Worm (Caenorhabditis elegans) whole organism, late embryonic: ENCODE results near the gene F29B9.5.

ENCODE experiments used
- C08G9.2 ChIP-seq: sonication (generic microtip); optimal IDR thresholded peaks from 2 replicates; lab custom pipeline; 2016; ENCODE audit warnings: mild to moderate bottlenecking, missing genetic modification characterization, moderate library complexity, missing compliant biosample characterization
- C38D4.7 ChIP-seq: fragments of 200-800 bp; sonication (Bioruptor generic); optimal IDR thresholded peaks from 2 replicates; lab custom pipeline; 2018; ENCODE audit warnings: mild to moderate bottlenecking, missing genetic modification characterization, moderate library complexity, missing compliant biosample characterization
- F13H6.1 ChIP-seq: sonication (generic microtip); optimal IDR thresholded peaks from 2 replicates; lab custom pipeline; 2016; ENCODE audit warnings: missing genetic modification characterization, missing compliant biosample characterization
- K09A11.1 ChIP-seq: sonication (generic microtip); optimal IDR thresholded peaks from 2 replicates; lab custom pipeline; 2017; ENCODE audit warnings: antibody characterized with exemption, mild to moderate bottlenecking, missing genetic modification characterization, missing compliant biosample characterization; ENCODE audit not compliant: insufficient read depth
- Y22D7AL.16 ChIP-seq: sonication (generic microtip); optimal IDR thresholded peaks from 2 replicates; lab custom pipeline; 2016; ENCODE audit warnings: missing genetic modification characterization, missing compliant biosample characterization
- ahr-1 ChIP-seq: sonication (generic microtip); optimal IDR thresholded peaks from 2 replicates; lab custom pipeline; 2016; ENCODE audit warnings: missing genetic modification characterization, missing compliant biosample characterization
- ama-1 ChIP-seq: fragments of 150-350 bp; optimal IDR thresholded peaks from 2 replicates; lab custom pipeline; 2014
- ceh-14 ChIP-seq: sonication (generic microtip); optimal IDR thresholded peaks from 2 replicates; lab custom pipeline; 2016; ENCODE audit warnings: missing genotype, missing genetic modification characterization, missing compliant biosample characterization
- ceh-18 ChIP-seq: sonication (generic microtip); optimal IDR thresholded peaks from 2 replicates; lab custom pipeline; 2016; ENCODE audit warnings: missing genetic modification characterization, missing compliant biosample characterization
- ceh-30 ChIP-seq: fragments of 150-350 bp; optimal IDR thresholded peaks from 2 replicates; lab custom pipeline; 2014; ENCODE audit warnings: missing biosample characterization, missing genetic modification characterization
- ceh-31 ChIP-seq: sonication (generic microtip); optimal IDR thresholded peaks from 2 replicates; lab custom pipeline; 2016; ENCODE audit warnings: missing genetic modification characterization, missing compliant biosample characterization
- ceh-34 ChIP-seq: sonication (generic microtip); optimal IDR thresholded peaks from 2 replicates; lab custom pipeline; 2016; ENCODE audit warnings: mild to moderate bottlenecking, missing genetic modification characterization, missing compliant biosample characterization
- ceh-48 ChIP-seq: sonication (generic microtip); optimal IDR thresholded peaks from 2 replicates; lab custom pipeline; 2016; ENCODE audit warnings: missing genetic modification characterization, inconsistent platforms, missing compliant biosample characterization
- dmd-4 ChIP-seq: sonication (generic microtip); optimal IDR thresholded peaks from 2 replicates; lab custom pipeline; 2016; ENCODE audit warnings: borderline replicate concordance, missing genetic modification characterization, missing compliant biosample characterization
- elt-2 ChIP-seq: sonication (generic microtip); optimal IDR thresholded peaks from 2 replicates; lab custom pipeline; 2016; ENCODE audit warnings: missing genetic modification reagents, missing genetic modification characterization, missing compliant biosample characterization
- elt-4 ChIP-seq: sonication (generic microtip); optimal IDR thresholded peaks from 2 replicates; lab custom pipeline; 2016; ENCODE audit warnings: missing genetic modification characterization, missing compliant biosample characterization
- eyg-1 ChIP-seq: sonication (generic microtip); optimal IDR thresholded peaks from 2 replicates; lab custom pipeline; 2016; ENCODE audit warnings: missing genotype, missing genetic modification characterization, missing compliant biosample characterization
- fax-1 ChIP-seq: sonication (generic microtip); optimal IDR thresholded peaks from 2 replicates; lab custom pipeline; 2016; ENCODE audit warnings: missing genotype, missing genetic modification characterization, missing compliant biosample characterization
- fkh-10 ChIP-seq: fragments of 150-350 bp; optimal IDR thresholded peaks from 2 replicates; lab custom pipeline; 2014; ENCODE audit warnings: missing biosample characterization, missing genetic modification reagents, missing genetic modification characterization
- hlh-6 ChIP-seq: sonication (generic microtip); optimal IDR thresholded peaks from 2 replicates; lab custom pipeline; 2016; ENCODE audit warnings: missing genotype, missing genetic modification characterization, missing compliant biosample characterization
- lin-11 ChIP-seq: fragments of 200-800 bp; sonication (Bioruptor generic); optimal IDR thresholded peaks from 2 replicates; lab custom pipeline; 2018; ENCODE audit warnings: mild to moderate bottlenecking, missing genetic modification characterization, missing compliant biosample characterization
- madf-2 ChIP-seq: sonication (generic microtip); optimal IDR thresholded peaks from 2 replicates; lab custom pipeline; 2017; ENCODE audit warnings: missing genetic modification characterization, missing compliant biosample characterization
- nfya-1 ChIP-seq: sonication (generic microtip); optimal IDR thresholded peaks from 2 replicates; lab custom pipeline; 2017; ENCODE audit warnings: missing genetic modification characterization, mild to moderate bottlenecking, missing compliant biosample characterization, antibody characterized with exemption, moderate library complexity
- nhr-11 ChIP-seq: fragments of 150-350 bp; optimal IDR thresholded peaks from 2 replicates; lab custom pipeline; 2014; ENCODE audit warnings: missing biosample characterization, missing genetic modification characterization
- pag-3 ChIP-seq: sonication (generic microtip); optimal IDR thresholded peaks from 2 replicates; lab custom pipeline; 2016; ENCODE audit warnings: missing compliant biosample characterization, missing genetic modification characterization, borderline replicate concordance
- pax-1 ChIP-seq: fragments of 150-350 bp; optimal IDR thresholded peaks from 2 replicates; lab custom pipeline; 2014; ENCODE audit warnings: missing biosample characterization, missing genetic modification characterization
- ref-2 ChIP-seq: sonication (generic microtip); optimal IDR thresholded peaks from 2 replicates; lab custom pipeline; 2016; ENCODE audit warnings: missing genetic modification characterization, missing compliant biosample characterization
- tbx-2 ChIP-seq: sonication (generic microtip); optimal IDR thresholded peaks from 2 replicates; lab custom pipeline; 2016; ENCODE audit warnings: missing genetic modification characterization, missing compliant biosample characterization
- tbx-7 ChIP-seq: sonication (generic microtip); optimal IDR thresholded peaks from 2 replicates; lab custom pipeline; 2016; ENCODE audit warnings: missing genotype, missing genetic modification characterization, missing compliant biosample characterization
- ttx-3 ChIP-seq: sonication (generic microtip); optimal IDR thresholded peaks from 2 replicates; lab custom pipeline; 2016; ENCODE audit warnings: missing genetic modification reagents, missing genetic modification characterization, missing compliant biosample characterization
- unc-3 ChIP-seq, 2 experiments: fragments of 200-800 bp in 1 of 2; sonication (Bioruptor generic) in 1 of 2; sonication (generic microtip) in 1 of 2; conservative IDR thresholded peaks in 1 of 2; optimal IDR thresholded peaks in 1 of 2; 2 replicates each; pipeline versions ENCODE4 v1.3.6 to Lab custom; 2016 to 2022; ENCODE audit warnings: missing compliant biosample characterization in 2 of 2, missing genetic modification characterization in 2 of 2, missing genetic modification reagents in 1 of 2
- unc-42 ChIP-seq: sonication (generic microtip); optimal IDR thresholded peaks from 2 replicates; lab custom pipeline; 2016; ENCODE audit warnings: missing genotype, missing genetic modification characterization, missing compliant biosample characterization
- zip-5 ChIP-seq: sonication (generic microtip); optimal IDR thresholded peaks from 2 replicates; lab custom pipeline; 2016; ENCODE audit warnings: missing genetic modification characterization, missing compliant biosample characterization
- ztf-16 ChIP-seq: sonication (generic microtip); optimal IDR thresholded peaks from 2 replicates; lab custom pipeline; 2017; ENCODE audit warnings: missing genetic modification characterization, missing compliant biosample characterization

The F29B9.5 gene

DNA sequence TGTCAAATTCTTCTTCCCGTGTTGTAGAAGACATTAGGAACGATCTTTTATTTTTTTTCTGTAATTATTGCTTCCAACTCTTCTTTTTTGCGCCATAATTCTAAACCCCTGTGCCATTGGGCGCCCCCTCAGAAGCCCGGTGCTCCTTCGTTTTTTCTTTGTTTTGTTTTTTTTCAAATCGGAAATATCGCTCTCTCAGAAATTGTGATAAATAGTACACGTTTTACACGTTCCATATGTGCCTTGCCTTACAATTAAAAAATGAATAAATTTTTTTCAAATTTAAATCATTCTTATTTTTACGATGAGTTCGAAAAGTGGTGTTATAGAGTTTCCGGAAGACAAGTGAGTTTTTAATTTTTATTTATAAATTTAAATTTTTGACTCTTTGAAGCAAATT is 2.8 kb upstream of the F29B9.5 start, which contains the start of gene F29B9.7:
TSS of gene F29B9.7 (plus strand) at position 301 of the 400 bp plus-strand sequence.
- no peak for TF ChIP-seq fax-1 (tag; lab: Kevin White, UChicago)
- no peak for TF ChIP-seq hlh-6 (tag; lab: Kevin White, UChicago)
- no peak for TF ChIP-seq ceh-18 (tag; lab: Kevin White, UChicago)
- TF ChIP-seq elt-4 (tag; lab: Kevin White, UChicago) = no peak
- no peak for TF ChIP-seq Y22D7AL.16 (tag; lab: Kevin White, UChicago)
- no peak for TF ChIP-seq ceh-31 (tag; lab: Kevin White, UChicago)
- no peak for TF ChIP-seq K09A11.1
- TF ChIP-seq dmd-4 = no peak

DNA sequence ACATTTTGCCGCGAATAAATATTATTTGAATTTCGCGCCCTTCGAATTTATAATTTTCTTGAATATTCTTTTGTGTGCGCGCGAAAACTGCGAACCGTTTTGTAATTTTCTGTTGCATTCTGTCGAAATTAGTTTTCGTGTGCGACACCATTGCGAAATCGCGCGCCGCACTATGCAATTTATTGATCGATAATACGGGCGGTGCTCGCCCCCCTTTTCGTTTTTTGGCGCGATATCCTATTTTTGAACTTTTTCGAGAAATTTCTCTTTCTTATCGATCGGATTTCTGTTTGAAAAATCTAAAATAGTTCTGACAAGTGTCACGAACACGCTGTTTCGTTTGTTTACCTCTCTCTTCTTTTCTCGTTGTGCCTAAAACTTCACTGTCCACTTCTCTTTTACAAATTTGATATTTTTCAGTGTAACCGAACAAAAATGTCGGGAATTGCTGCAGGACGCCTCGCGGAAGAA is 1.6 kb upstream of the F29B9.5 start, which contains the start of gene ubc-9:
TSS of gene ubc-9 (plus strand) at position 421 of the 471 bp plus-strand sequence.
- TF ChIP-seq Y22D7AL.16 (tag; lab: Kevin White, UChicago) (no peak), C38D4.7 (GFP tag; lab: Kevin White, UChicago) (no peak), pax-1 (tag; lab: Kevin White, UChicago) (no peak), elt-2 (tag; lab: Kevin White, UChicago) (peak; percentile 64), zip-5 (tag; lab: Kevin White, UChicago) (no peak), ama-1 (lab: Kevin White, UChicago) (no peak), ztf-16 (tag; lab: Kevin White, UChicago) (no peak), madf-2 (tag; lab: Kevin White, UChicago) (peak; percentile 36), ceh-48 (tag; lab: Kevin White, UChicago) (peak; percentile 96), ceh-14 (tag; lab: Kevin White, UChicago) (peak; percentile 35), nfya-1 (tag; lab: Kevin White, UChicago) (peak; percentile 42), C08G9.2 (tag; lab: Kevin White, UChicago) (peak; percentile 27), ttx-3 (tag; lab: Kevin White, UChicago) (peak; percentile 15), ceh-34 (tag; lab: Kevin White, UChicago) (peak; percentile 22), tbx-2 (tag; lab: Kevin White, UChicago) (peak; percentile 32), ceh-31 (tag; lab: Kevin White, UChicago) (peak; percentile 60), unc-42 (tag; lab: Kevin White, UChicago) (peak; percentile 36), ref-2 (tag; lab: Kevin White, UChicago) (peak; percentile 45), ceh-18 (tag; lab: Kevin White, UChicago) (peak; percentile 30)

- TF ChIP-seq unc-3 (GFP tag; conservative IDR thresholded peaks at IDR 0.05; lab: Robert Waterston, UW) (no peak), unc-3 (tag; optimal IDR thresholded peaks at IDR 0.05; lab: Kevin White, UChicago) (no peak), ceh-30 (tag; lab: Kevin White, UChicago) (no peak), pag-3 (no peak), madf-2 (tag; lab: Kevin White, UChicago) (no peak)
Observed at ce11 chrIV:4652962-4653361, 747 bp downstream of the F29B9.5 start, which contains the start of gene psr-1. psr-1 (plus strand) TSS chrIV:4653262.

- TF ChIP-seq nfya-1 (tag; lab: Kevin White, UChicago) = no peak
- TF ChIP-seq ceh-48 (tag; lab: Kevin White, UChicago) = no peak
- TF ChIP-seq eyg-1 (tag; lab: Kevin White, UChicago) = no peak
- no peak for TF ChIP-seq ttx-3 (tag; lab: Kevin White, UChicago)
- TF ChIP-seq fkh-10 = no peak
- no peak for TF ChIP-seq tbx-7
- no peak for TF ChIP-seq ceh-30 (tag; lab: Kevin White, UChicago)
- no peak for TF ChIP-seq lin-11
- TF ChIP-seq ahr-1 = no peak
- TF ChIP-seq F13H6.1 = no peak
- TF ChIP-seq nhr-11 (tag; lab: Kevin White, UChicago) = no peak
Observed at ce11 chrIV:4653708-4654107, 1.5 kb downstream of the F29B9.5 start.
